Fruit fly (Drosophila melanogaster) whole organism, prepupa: ENCODE results near the gene CG44044.

ENCODE experiments used
- Blimp-1 ChIP-seq: fragments of 200-800 bp; sonication (Bioruptor generic); optimal IDR thresholded peaks from 3 replicates; lab custom pipeline; 2017; ENCODE audit warnings: missing biosample characterization, missing genetic modification characterization, mild to moderate bottlenecking, moderate library complexity, missing genetic modification reagents
- CG11294 ChIP-seq: fragments of 200-800 bp; sonication (Bioruptor generic); IDR thresholded peaks from 2 replicates; pipeline ENCODE4 v1.3.6; 2022; ENCODE audit warnings: missing biosample characterization, missing genetic modification characterization
- CG15336 ChIP-seq: fragments of 200-800 bp; sonication (Bioruptor generic); IDR thresholded peaks from 2 replicates; pipeline ENCODE4 v1.3.6; 2022; ENCODE audit warnings: missing biosample characterization, missing genetic modification characterization
- CG1621 ChIP-seq: fragments of 200-800 bp; sonication (Bioruptor generic); optimal IDR thresholded peaks from 3 replicates; lab custom pipeline; 2018; ENCODE audit warnings: missing biosample characterization, mild to moderate bottlenecking, missing genetic modification characterization
- CG16779 ChIP-seq: fragments of 200-800 bp; sonication (Bioruptor generic); optimal IDR thresholded peaks from 3 replicates; lab custom pipeline; 2017; ENCODE audit warnings: missing biosample characterization, mild to moderate bottlenecking, missing genetic modification characterization
- CG34406 ChIP-seq: fragments of 200-800 bp; sonication (Bioruptor generic); optimal IDR thresholded peaks from 3 replicates; lab custom pipeline; 2016; ENCODE audit warnings: missing biosample characterization, missing genetic modification characterization
- CG6163 ChIP-seq: fragments of 200-800 bp; sonication (Bioruptor generic); IDR thresholded peaks from 3 replicates; pipeline ENCODE4 v1.3.6; 2022; ENCODE audit warnings: missing biosample characterization, missing genetic modification characterization
- CG6276 ChIP-seq: fragments of 200-800 bp; sonication (Bioruptor generic); optimal IDR thresholded peaks from 2 replicates; lab custom pipeline; 2017; ENCODE audit warnings: missing biosample characterization, mild to moderate bottlenecking, missing genetic modification characterization
- CG6854 ChIP-seq: fragments of 200-800 bp; sonication (Bioruptor generic); optimal IDR thresholded peaks from 2 replicates; lab custom pipeline; 2017; ENCODE audit warnings: missing biosample characterization, mild to moderate bottlenecking, missing genetic modification characterization
- CG8119 ChIP-seq: fragments of 200-800 bp; sonication (Bioruptor generic); IDR thresholded peaks from 3 replicates; pipeline ENCODE4 v1.3.6; 2022; ENCODE audit warnings: missing biosample characterization, missing genetic modification characterization
- Eip75B ChIP-seq: fragments of 200-800 bp; sonication (Bioruptor generic); optimal IDR thresholded peaks from 3 replicates; lab custom pipeline; 2016; ENCODE audit warnings: missing biosample characterization, missing genetic modification characterization
- Eip78C ChIP-seq: fragments of 200-800 bp; sonication (Bioruptor generic); peaks from one replicate; lab custom pipeline; 2016; ENCODE audit warnings: missing biosample characterization, missing genetic modification characterization
- Ets21C ChIP-seq: fragments of 200-800 bp; sonication (Bioruptor generic); optimal IDR thresholded peaks from 3 replicates; lab custom pipeline; 2016; ENCODE audit warnings: missing biosample characterization, missing genetic modification characterization
- Ets96B ChIP-seq: fragments of 200-800 bp; optimal IDR thresholded peaks from 2 replicates; lab custom pipeline; 2019; ENCODE audit warnings: missing biosample characterization, mild to moderate bottlenecking, missing genetic modification characterization, moderate library complexity
- Hr39 ChIP-seq: fragments of 200-800 bp; sonication (Bioruptor generic); optimal IDR thresholded peaks from 2 replicates; lab custom pipeline; 2016; ENCODE audit warnings: missing biosample characterization, missing genetic modification characterization
- Lpt ChIP-seq: fragments of 200-800 bp; sonication (Bioruptor generic); optimal IDR thresholded peaks from 3 replicates; lab custom pipeline; 2016; ENCODE audit warnings: missing biosample characterization, missing genetic modification characterization
- Met ChIP-seq: fragments of 200-800 bp; sonication (Bioruptor generic); optimal IDR thresholded peaks from 3 replicates; lab custom pipeline; 2016; ENCODE audit warnings: missing biosample characterization, missing genetic modification characterization
- OdsH ChIP-seq: fragments of 200-800 bp; sonication (Bioruptor generic); optimal IDR thresholded peaks from 3 replicates; lab custom pipeline; 2016; ENCODE audit warnings: missing biosample characterization, missing genetic modification characterization
- Smox ChIP-seq: fragments of 200-800 bp; sonication (Bioruptor generic); optimal IDR thresholded peaks from 3 replicates; lab custom pipeline; 2016; ENCODE audit warnings: missing biosample characterization, missing genetic modification characterization
- Sox14 ChIP-seq: fragments of 200-800 bp; sonication (Bioruptor generic); optimal IDR thresholded peaks from 3 replicates; lab custom pipeline; 2016; ENCODE audit warnings: missing biosample characterization, missing genetic modification characterization
- Sox15 ChIP-seq: fragments of 200-800 bp; sonication (Bioruptor generic); optimal IDR thresholded peaks from 3 replicates; lab custom pipeline; 2016; ENCODE audit warnings: missing biosample characterization, missing genetic modification characterization
- acj6 ChIP-seq: fragments of 200-800 bp; sonication (Bioruptor generic); optimal IDR thresholded peaks from 3 replicates; lab custom pipeline; 2016; ENCODE audit warnings: missing biosample characterization, missing genetic modification characterization
- cyc ChIP-seq: fragments of 200-800 bp; sonication (Bioruptor generic); optimal IDR thresholded peaks from 3 replicates; lab custom pipeline; 2016; ENCODE audit warnings: missing biosample characterization, missing genetic modification characterization
- dsx ChIP-seq: fragments of 200-800 bp; optimal IDR thresholded peaks from 3 replicates; lab custom pipeline; 2019; ENCODE audit warnings: missing biosample characterization, mild to moderate bottlenecking, missing genetic modification characterization, moderate library complexity; ENCODE audit not compliant: poor library complexity, severe bottlenecking
- fd59A ChIP-seq: fragments of 200-800 bp; sonication (Bioruptor generic); optimal IDR thresholded peaks from 2 replicates; lab custom pipeline; 2017; ENCODE audit warnings: missing biosample characterization, mild to moderate bottlenecking, missing genetic modification characterization, missing genetic modification reagents
- fkh ChIP-seq: fragments of 200-800 bp; sonication (Bioruptor generic); optimal IDR thresholded peaks from 3 replicates; lab custom pipeline; 2017; ENCODE audit warnings: missing biosample characterization, mild to moderate bottlenecking, missing genetic modification characterization, moderate library complexity
- lz ChIP-seq: fragments of 200-800 bp; sonication (Bioruptor generic); optimal IDR thresholded peaks from 3 replicates; lab custom pipeline; 2016; ENCODE audit warnings: missing biosample characterization, missing genetic modification characterization
- net ChIP-seq: fragments of 200-800 bp; sonication (Bioruptor generic); optimal IDR thresholded peaks from 3 replicates; lab custom pipeline; 2016; ENCODE audit warnings: missing biosample characterization, missing genetic modification characterization
- pdm3 ChIP-seq: fragments of 200-800 bp; sonication (Bioruptor generic); optimal IDR thresholded peaks from 3 replicates; lab custom pipeline; 2016; ENCODE audit warnings: missing biosample characterization, missing genetic modification characterization
- ss ChIP-seq, 2 experiments: fragments of 200-800 bp; sonication (Bioruptor generic); optimal IDR thresholded peaks; 2 replicates in 1 of 2; 3 replicates in 1 of 2; lab custom pipeline; 2017 to 2018; ENCODE audit warnings: mild to moderate bottlenecking in 2 of 2, missing biosample characterization in 2 of 2, missing genetic modification characterization in 2 of 2, moderate library complexity in 1 of 2
- svp ChIP-seq: fragments of 200-800 bp; sonication (Bioruptor generic); peaks from one replicate; lab custom pipeline; 2016; ENCODE audit warnings: missing biosample characterization, missing genetic modification characterization
- topi ChIP-seq: fragments of 200-800 bp; sonication (Bioruptor generic); optimal IDR thresholded peaks from 3 replicates; lab custom pipeline; 2016; ENCODE audit warnings: missing biosample characterization, missing genetic modification characterization
- vri ChIP-seq: fragments of 200-800 bp; sonication (Bioruptor generic); optimal IDR thresholded peaks from 3 replicates; lab custom pipeline; 2016; ENCODE audit warnings: missing biosample characterization, mild to moderate bottlenecking, missing genetic modification characterization

CG44044 gene

dm6 chr3R:16350400-16350799, 28.8 kb downstream of the CG44044 start:
- no peak for TF ChIP-seq CG6854 (GFP tag; lab: Kevin White, UChicago)
- no peak for TF ChIP-seq Met (GFP tag; lab: Kevin White, UChicago)
- no peak for TF ChIP-seq Ets96B (tag; lab: Kevin White, UChicago)
- TF ChIP-seq Eip78C: no peak
- TF ChIP-seq fd59A (GFP tag; lab: Kevin White, UChicago): no peak
- TF ChIP-seq OdsH (GFP tag; lab: Kevin White, UChicago): no peak
- TF ChIP-seq svp: no peak
- no peak for TF ChIP-seq Eip75B (GFP tag; lab: Kevin White, UChicago)
- no peak for TF ChIP-seq CG6163 (GFP tag; lab: Robert Waterston, UW)
- no peak for TF ChIP-seq acj6 (GFP tag; lab: Kevin White, UChicago)
- no peak for TF ChIP-seq ss (GFP tag; optimal IDR thresholded peaks at IDR 0.05; lab: Kevin White, UChicago)
- no peak for TF ChIP-seq Blimp-1 (GFP tag; lab: Kevin White, UChicago)
- TF ChIP-seq CG15336 (GFP tag; lab: Robert Waterston, UW): no peak
- no peak for TF ChIP-seq CG11294 (GFP tag; lab: Robert Waterston, UW)
- TF ChIP-seq topi (GFP tag; lab: Kevin White, UChicago): no peak
- TF ChIP-seq Sox14 (GFP tag; lab: Kevin White, UChicago): no peak
- no peak for TF ChIP-seq vri
- TF ChIP-seq Smox (GFP tag; lab: Kevin White, UChicago): no peak
- TF ChIP-seq, all 60 proteins: peak for 0

DNA sequence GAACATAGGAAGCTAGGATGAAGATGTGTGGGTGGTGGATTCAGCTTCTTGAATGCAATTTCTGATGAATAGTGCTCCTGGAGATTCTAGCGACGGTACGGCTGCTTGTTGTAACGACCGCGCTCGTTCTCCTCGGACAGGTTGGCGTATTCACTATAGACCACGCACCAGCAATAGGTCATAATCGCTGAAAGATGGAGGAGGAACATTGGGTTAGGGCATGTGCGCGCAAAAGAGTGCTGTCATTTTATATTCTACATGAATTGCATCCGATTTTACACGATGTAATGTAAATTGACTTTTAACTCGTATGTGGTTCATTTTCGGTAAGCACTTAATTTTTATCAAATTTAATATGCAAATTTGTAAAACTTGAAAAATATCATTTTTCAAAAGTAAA, 29.4 kb downstream of the CG44044 start:
- no peak for TF ChIP-seq net
- TF ChIP-seq dsx (GFP tag; lab: Kevin White, UChicago): no peak
- peak; percentile 24 for TF ChIP-seq Eip75B (GFP tag; lab: Kevin White, UChicago)
- TF ChIP-seq Hr39 (GFP tag; lab: Kevin White, UChicago): no peak
- no peak for TF ChIP-seq CG11294 (GFP tag; lab: Robert Waterston, UW)
- TF ChIP-seq Sox15 (GFP tag; lab: Kevin White, UChicago): no peak
- no peak for TF ChIP-seq acj6 (GFP tag; lab: Kevin White, UChicago)
- peak; percentile 61 for TF ChIP-seq svp
- no peak for TF ChIP-seq fd59A (GFP tag; lab: Kevin White, UChicago)
- no peak for TF ChIP-seq Smox (GFP tag; lab: Kevin White, UChicago)
- TF ChIP-seq lz (GFP tag; lab: Kevin White, UChicago): no peak
- TF ChIP-seq, all 60 proteins: peak for 2

- TF ChIP-seq Ets21C (GFP tag; lab: Kevin White, UChicago) (no peak), svp (peak; percentile 100)
Measured at dm6 chr3R:16352039-16352438, 30.4 kb downstream of the CG44044 start.

DNA sequence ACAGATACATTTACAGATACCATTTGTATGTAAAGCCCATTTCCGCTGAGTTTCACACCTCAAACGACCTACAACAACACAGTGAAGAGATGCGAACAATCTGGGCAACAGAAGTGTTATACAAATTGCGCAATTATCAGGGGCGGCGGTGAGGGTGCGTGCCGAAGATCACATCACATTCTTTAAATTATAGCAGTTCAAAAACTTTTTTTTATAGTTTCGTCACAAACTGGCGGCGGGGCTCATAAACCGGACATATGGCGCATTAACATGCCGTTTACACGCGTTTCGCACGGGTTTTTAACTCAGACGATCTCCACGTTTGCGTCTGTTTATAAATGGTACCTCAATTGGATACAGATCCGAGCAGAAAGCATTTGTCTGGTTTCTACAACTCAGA, 31.6 kb downstream of the CG44044 start:
- TF ChIP-seq CG34406 (GFP tag; lab: Kevin White, UChicago): no peak
- TF ChIP-seq pdm3: no peak
- TF ChIP-seq lz (GFP tag; lab: Kevin White, UChicago): no peak
- no peak for TF ChIP-seq topi (GFP tag; lab: Kevin White, UChicago)
- TF ChIP-seq CG1621 (tag; lab: Kevin White, UChicago): peak; percentile 0

DNA sequence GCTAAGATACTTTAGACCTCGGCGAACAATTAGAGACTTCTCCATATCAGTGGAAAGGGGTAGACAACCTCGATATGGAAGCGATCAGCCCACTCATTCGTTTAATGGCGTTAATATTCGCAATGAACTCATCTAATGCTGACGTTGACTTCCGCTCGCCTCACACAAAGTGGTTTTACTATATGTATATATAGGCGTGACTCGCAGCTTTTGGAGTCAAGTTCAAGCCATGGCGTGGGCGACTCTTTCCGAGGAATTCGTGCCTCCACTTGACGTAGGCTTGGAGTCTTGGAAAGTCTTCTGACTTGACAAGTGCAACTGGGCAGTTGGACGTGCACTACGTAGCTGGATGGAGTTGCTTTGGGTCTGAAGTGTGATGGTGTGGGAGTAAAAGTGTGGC, 32.0 kb downstream of the CG44044 start:
- TF ChIP-seq CG6163 (GFP tag; lab: Robert Waterston, UW) (no peak), svp (peak; percentile 59), Ets96B (tag; lab: Kevin White, UChicago) (no peak), Eip75B (GFP tag; lab: Kevin White, UChicago) (no peak), Lpt (GFP tag; lab: Kevin White, UChicago) (no peak), Sox15 (GFP tag; lab: Kevin White, UChicago) (no peak), CG6276 (GFP tag; lab: Kevin White, UChicago) (no peak)

DNA sequence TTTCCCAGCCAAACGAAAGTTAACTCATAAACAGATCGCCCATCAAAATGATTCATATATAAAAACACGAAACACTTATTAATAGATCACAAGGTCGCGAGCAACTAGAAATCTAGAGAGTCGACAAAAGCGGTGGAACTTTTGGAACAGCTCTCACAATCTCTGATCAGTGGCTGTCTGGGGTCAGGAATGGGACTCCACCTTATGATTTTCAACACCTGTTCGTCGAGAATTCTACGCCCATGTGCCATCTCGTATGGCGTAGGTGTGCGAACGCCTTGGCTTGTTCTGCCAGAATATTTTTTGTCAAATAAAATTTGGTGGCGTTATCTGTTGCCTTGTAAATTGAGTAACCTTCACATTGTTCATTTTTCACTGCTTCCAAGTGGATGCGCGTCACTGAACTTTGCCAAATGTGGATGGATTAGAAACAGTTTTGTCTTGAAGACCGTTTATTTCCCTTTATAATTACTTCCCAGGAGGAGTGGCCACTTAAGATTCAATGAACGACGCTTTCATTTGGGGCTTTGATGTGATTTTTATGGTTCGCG, 33.8 kb downstream of the CG44044 start:
- TF ChIP-seq CG8119 (no peak), svp (peak; percentile 13), fkh (GFP tag; lab: Kevin White, UChicago) (peak; percentile 16), CG16779 (tag; lab: Kevin White, UChicago) (no peak), cyc (GFP tag; lab: Kevin White, UChicago) (no peak)
- TF ChIP-seq, all 60 proteins: peak for 2
